Worm (Caenorhabditis elegans) whole organism, late embryonic: Measurements from ENCODE around the gene nas-29.

Experiments used
- K09A11.1 ChIP-seq: sonication (generic microtip); optimal IDR thresholded peaks from 2 replicates; lab custom pipeline; 2017; ENCODE audit warnings: antibody characterized with exemption, mild to moderate bottlenecking, missing genetic modification characterization, missing compliant biosample characterization; ENCODE audit not compliant: insufficient read depth
- ceh-22 ChIP-seq: sonication (generic microtip); optimal IDR thresholded peaks from 2 replicates; lab custom pipeline; 2017; ENCODE audit warnings: missing biosample characterization, missing genetic modification characterization
- dmd-4 ChIP-seq: sonication (generic microtip); optimal IDR thresholded peaks from 2 replicates; lab custom pipeline; 2016; ENCODE audit warnings: borderline replicate concordance, missing genetic modification characterization, missing compliant biosample characterization
- dve-1 ChIP-seq: sonication (generic microtip); optimal IDR thresholded peaks from 2 replicates; lab custom pipeline; 2017; ENCODE audit warnings: antibody characterized with exemption, mild to moderate bottlenecking, missing genetic modification characterization, missing compliant biosample characterization
- elt-2 ChIP-seq: sonication (generic microtip); optimal IDR thresholded peaks from 2 replicates; lab custom pipeline; 2016; ENCODE audit warnings: missing genetic modification reagents, missing genetic modification characterization, missing compliant biosample characterization
- fkh-10 ChIP-seq: fragments of 150-350 bp; optimal IDR thresholded peaks from 2 replicates; lab custom pipeline; 2014; ENCODE audit warnings: missing biosample characterization, missing genetic modification reagents, missing genetic modification characterization
- pha-4 ChIP-seq: fragments of 150-350 bp; optimal IDR thresholded peaks from 2 replicates; lab custom pipeline; 2018; ENCODE audit warnings: missing biosample characterization, missing genetic modification reagents, missing genetic modification characterization
- pqm-1 ChIP-seq: sonication (generic microtip); optimal IDR thresholded peaks from 2 replicates; lab custom pipeline; 2016; ENCODE audit warnings: missing genetic modification characterization, missing compliant biosample characterization
- unc-3 ChIP-seq, 2 experiments: fragments of 200-800 bp in 1 of 2; sonication (Bioruptor generic) in 1 of 2; sonication (generic microtip) in 1 of 2; conservative IDR thresholded peaks in 1 of 2; optimal IDR thresholded peaks in 1 of 2; 2 replicates each; pipeline versions ENCODE4 v1.3.6 to Lab custom; 2016 to 2022; ENCODE audit warnings: missing compliant biosample characterization in 2 of 2, missing genetic modification characterization in 2 of 2, missing genetic modification reagents in 1 of 2
- unc-55 ChIP-seq: sonication (generic microtip); optimal IDR thresholded peaks from 2 replicates; lab custom pipeline; 2017; ENCODE audit warnings: missing biosample characterization, missing genetic modification reagents, missing genetic modification characterization
- unc-86 ChIP-seq: sonication (generic microtip); optimal IDR thresholded peaks from 2 replicates; lab custom pipeline; 2016; ENCODE audit warnings: missing genetic modification characterization, missing compliant biosample characterization

DNA sequence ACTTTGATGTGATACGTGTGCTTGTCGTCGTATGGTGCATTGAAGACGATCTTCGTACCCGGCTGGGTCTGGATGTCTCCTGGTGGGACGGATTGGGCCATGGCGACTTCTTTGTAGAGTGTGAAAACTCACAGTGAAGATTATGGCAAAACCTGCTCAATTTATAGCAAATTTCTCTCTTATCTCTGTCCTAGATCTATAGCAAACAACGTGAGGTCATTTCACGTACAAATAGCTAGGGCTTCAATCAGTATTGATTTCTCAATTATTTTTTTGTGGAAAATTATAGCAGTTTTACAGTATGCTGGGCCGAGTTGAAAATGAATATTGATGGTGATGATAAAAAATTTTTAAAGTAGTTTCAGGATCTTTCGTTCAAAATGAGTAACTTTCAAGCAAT lies 15.1 kb upstream of the nas-29 start, which contains the start of gene msp-45:
- no peak for TF ChIP-seq elt-2
- TF ChIP-seq fkh-10 (GFP tag; lab: Kevin White, UChicago) = no peak
- no peak for TF ChIP-seq unc-86 (tag; lab: Kevin White, UChicago)
- TF ChIP-seq dve-1 (tag; lab: Kevin White, UChicago) = no peak
- no peak for TF ChIP-seq pha-4 (tag; lab: Kevin White, UChicago)
- TF ChIP-seq pqm-1 (tag; lab: Kevin White, UChicago) = no peak
- TF ChIP-seq ceh-22 (tag; lab: Kevin White, UChicago) = no peak
- no peak for TF ChIP-seq unc-55 (GFP tag; lab: Kevin White, UChicago)
- no peak for TF ChIP-seq dmd-4 (tag; lab: Kevin White, UChicago)
- no peak for TF ChIP-seq unc-3 (GFP tag; conservative IDR thresholded peaks at IDR 0.05; lab: Robert Waterston, UW)
- TF ChIP-seq unc-3 (tag; optimal IDR thresholded peaks at IDR 0.05; lab: Kevin White, UChicago) = no peak
- no peak for TF ChIP-seq K09A11.1 (tag; lab: Kevin White, UChicago)
